Worm (Caenorhabditis elegans) whole organism, late embryonic: ENCODE results near the gene K09C8.7.

Source experiments
- ceh-18 ChIP-seq: sonication (generic microtip); optimal IDR thresholded peaks from 2 replicates; lab custom pipeline; 2016; ENCODE audit warnings: missing genetic modification characterization, missing compliant biosample characterization
- ceh-45 ChIP-seq: fragments of 200-800 bp; sonication (Bioruptor generic); IDR thresholded peaks from 2 replicates; pipeline ENCODE4 v1.3.6; 2022; ENCODE audit warnings: missing genetic modification reagents, missing genetic modification characterization, missing compliant biosample characterization
- dmd-4 ChIP-seq: sonication (generic microtip); optimal IDR thresholded peaks from 2 replicates; lab custom pipeline; 2016; ENCODE audit warnings: borderline replicate concordance, missing genetic modification characterization, missing compliant biosample characterization
- pag-3 ChIP-seq: sonication (generic microtip); optimal IDR thresholded peaks from 2 replicates; lab custom pipeline; 2016; ENCODE audit warnings: missing compliant biosample characterization, missing genetic modification characterization, borderline replicate concordance
- pat-9 ChIP-seq: fragments of 200-800 bp; sonication (Bioruptor generic); optimal IDR thresholded peaks from 2 replicates; lab custom pipeline; 2018; ENCODE audit warnings: mild to moderate bottlenecking, missing genetic modification characterization, moderate library complexity, missing compliant biosample characterization
- pax-1 ChIP-seq: fragments of 150-350 bp; optimal IDR thresholded peaks from 2 replicates; lab custom pipeline; 2014; ENCODE audit warnings: missing biosample characterization, missing genetic modification characterization
- pros-1 ChIP-seq: fragments of 150-350 bp; optimal IDR thresholded peaks from 2 replicates; lab custom pipeline; 2014; ENCODE audit warnings: missing biosample characterization, missing genetic modification reagents, missing genetic modification characterization
- tbx-7 ChIP-seq: sonication (generic microtip); optimal IDR thresholded peaks from 2 replicates; lab custom pipeline; 2016; ENCODE audit warnings: missing genotype, missing genetic modification characterization, missing compliant biosample characterization

- TF ChIP-seq tbx-7: no peak
- no peak for TF ChIP-seq ceh-18 (tag; lab: Kevin White, UChicago)
- TF ChIP-seq pros-1 (tag; lab: Kevin White, UChicago): no peak
- no peak for TF ChIP-seq dmd-4 (tag; lab: Kevin White, UChicago)
- no peak for TF ChIP-seq pat-9 (tag; lab: Kevin White, UChicago)
- no peak for TF ChIP-seq pag-3
- no peak for TF ChIP-seq ceh-45 (GFP tag; lab: Robert Waterston, UW)
- TF ChIP-seq pax-1 (tag; lab: Kevin White, UChicago): no peak
Observed at ce11 chrX:10971118-10971517, 19.9 kb upstream of the K09C8.7 start.
